Worm (Caenorhabditis elegans): ENCODE data around the gene str-18.

str-18 gene

DNA sequence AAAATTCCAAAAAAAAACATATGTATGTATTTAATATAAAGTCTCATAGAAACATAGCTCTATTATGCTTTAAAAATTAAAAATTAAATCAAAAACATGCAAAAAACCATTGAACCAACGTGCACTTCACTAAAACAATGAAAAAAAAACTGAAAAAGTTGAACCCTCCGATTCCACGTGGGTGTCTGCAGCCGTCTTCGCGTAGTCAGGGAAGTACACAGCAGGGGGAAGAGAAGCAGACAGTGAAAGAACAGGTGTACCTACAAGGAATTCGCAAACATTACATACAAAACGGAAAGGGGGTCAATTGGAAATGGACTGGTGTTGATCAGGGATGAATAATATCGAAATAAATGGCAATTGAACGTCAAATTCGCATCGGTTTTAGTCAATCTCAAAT, 32.2 kb upstream of the str-18 start:
- TF ChIP-seq unc-120 (tag; optimal IDR thresholded peaks at IDR 0.05; ENCODE audit: poor library complexity, severe bottlenecking) = no peak
- TF ChIP-seq ztf-11 (tag; optimal IDR thresholded peaks at IDR 0.05) = no peak
- no peak for TF ChIP-seq drap-1 (GFP tag; optimal IDR thresholded peaks at IDR 0.05)
- no peak for TF ChIP-seq cnd-1 (tag; optimal IDR thresholded peaks at IDR 0.05)
- no peak for TF ChIP-seq ceh-39 (tag; optimal IDR thresholded peaks at IDR 0.05)
- no peak for TF ChIP-seq sptf-1 (tag; optimal IDR thresholded peaks at IDR 0.05)
- TF ChIP-seq sem-2 (GFP tag; optimal IDR thresholded peaks at IDR 0.05) = no peak
- no peak for TF ChIP-seq snpc-4 (tag; optimal IDR thresholded peaks at IDR 0.05)
- TF ChIP-seq flh-1 (GFP tag; optimal IDR thresholded peaks at IDR 0.05) = no peak
- TF ChIP-seq nhr-28 (tag; optimal IDR thresholded peaks at IDR 0.05) = no peak
- TF ChIP-seq ces-1 (GFP tag; optimal IDR thresholded peaks at IDR 0.05) = no peak
- no peak for TF ChIP-seq ceh-83 (GFP tag; optimal IDR thresholded peaks at IDR 0.05)
- no peak for TF ChIP-seq blmp-1 (tag; optimal IDR thresholded peaks at IDR 0.05)
- TF ChIP-seq zip-8 (tag; optimal IDR thresholded peaks at IDR 0.05) = no peak
- no peak for TF ChIP-seq elt-1 (tag; optimal IDR thresholded peaks at IDR 0.05; ENCODE audit: borderline replicate concordance, insufficient read depth)
- TF ChIP-seq ceh-43 (GFP tag; optimal IDR thresholded peaks at IDR 0.05) = no peak
- TF ChIP-seq nhr-2 (tag; optimal IDR thresholded peaks at IDR 0.05) = no peak
- TF ChIP-seq tbx-8 (GFP tag; optimal IDR thresholded peaks at IDR 0.05) = no peak
- no peak for TF ChIP-seq nhr-237 (tag; optimal IDR thresholded peaks at IDR 0.05)

DNA sequence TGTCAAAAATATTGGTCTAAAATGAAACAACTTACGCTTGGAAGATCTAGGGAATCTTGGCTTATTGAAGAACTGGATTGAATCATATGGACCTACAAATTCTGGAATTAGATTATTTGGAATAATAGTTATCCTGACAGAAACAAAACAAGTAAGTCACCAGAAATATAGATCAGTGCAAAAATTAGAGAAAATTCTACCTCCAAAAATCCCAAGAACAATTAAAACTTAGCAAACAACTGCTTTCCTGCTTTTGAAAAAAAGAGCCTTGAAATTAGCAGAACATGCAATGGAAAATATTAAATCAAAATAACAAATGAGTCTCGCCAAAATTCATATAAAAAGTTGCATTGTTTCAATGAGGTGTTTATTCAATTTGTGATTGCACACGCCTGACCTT, 31.4 kb upstream of the str-18 start, which contains the start of gene nhr-60:
Gene nhr-60, minus strand, starts transcription at position 101 of the 400 bp plus-strand sequence.
- TF ChIP-seq nhr-28 (tag; optimal IDR thresholded peaks at IDR 0.05) (no peak), elt-3 (tag; optimal IDR thresholded peaks at IDR 0.05) (no peak), unc-62 (GFP tag; optimal IDR thresholded peaks at IDR 0.05) (no peak), nhr-237 (tag; optimal IDR thresholded peaks at IDR 0.05) (no peak), cnd-1 (tag; optimal IDR thresholded peaks at IDR 0.05) (no peak), bed-3 (GFP tag; optimal IDR thresholded peaks at IDR 0.05) (no peak), snpc-4 (tag; optimal IDR thresholded peaks at IDR 0.05) (no peak), mep-1 (tag; optimal IDR thresholded peaks at IDR 0.05) (no peak), mab-5 (tag; optimal IDR thresholded peaks at IDR 0.05) (no peak), unc-39 (tag; optimal IDR thresholded peaks at IDR 0.05) (no peak), flh-1 (GFP tag; optimal IDR thresholded peaks at IDR 0.05) (no peak), pha-4 (tag; optimal IDR thresholded peaks at IDR 0.05) (no peak), nhr-76 (tag; optimal IDR thresholded peaks at IDR 0.05) (no peak), elt-1 (tag; optimal IDR thresholded peaks at IDR 0.05; ENCODE audit: borderline replicate concordance, insufficient read depth) (no peak), tbx-8 (GFP tag; optimal IDR thresholded peaks at IDR 0.05) (no peak), drap-1 (GFP tag; optimal IDR thresholded peaks at IDR 0.05) (no peak), lin-32 (GFP tag; optimal IDR thresholded peaks at IDR 0.05) (no peak), ham-2 (GFP tag; optimal IDR thresholded peaks at IDR 0.05) (no peak)

DNA sequence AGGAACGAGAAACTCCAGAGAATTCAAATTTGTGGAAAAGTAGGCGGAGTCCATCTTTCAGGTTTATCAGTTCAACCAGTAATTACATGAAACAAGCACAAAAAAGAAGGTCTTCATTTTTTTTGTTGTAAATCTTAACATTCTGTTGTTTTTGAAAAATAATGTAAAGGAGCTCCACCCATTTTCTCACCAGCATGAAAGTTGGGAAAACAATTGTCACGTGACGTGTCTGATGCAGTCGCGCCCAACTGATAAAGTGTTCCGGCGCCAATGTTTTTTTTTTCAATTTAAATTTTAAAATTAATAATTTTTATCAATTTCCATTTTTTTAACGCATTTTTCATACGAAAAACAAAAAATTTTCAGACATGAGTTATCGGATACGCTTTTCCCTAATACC, 27.3 kb upstream of the str-18 start, which contains the start of gene F57A10.4:
Gene F57A10.4, plus strand, starts transcription at position 367 of the 400 bp plus-strand sequence.
- TF ChIP-seq elt-3 (tag; optimal IDR thresholded peaks at IDR 0.05) (no peak), lin-32 (GFP tag; optimal IDR thresholded peaks at IDR 0.05) (no peak), ces-1 (GFP tag; optimal IDR thresholded peaks at IDR 0.05) (no peak), sptf-1 (tag; optimal IDR thresholded peaks at IDR 0.05) (no peak), sem-2 (GFP tag; optimal IDR thresholded peaks at IDR 0.05) (no peak), M03D4.4 (tag; optimal IDR thresholded peaks at IDR 0.05) (no peak), zip-8 (tag; optimal IDR thresholded peaks at IDR 0.05) (no peak), nhr-76 (tag; optimal IDR thresholded peaks at IDR 0.05) (no peak), pha-4 (tag; optimal IDR thresholded peaks at IDR 0.05) (no peak), unc-62 (GFP tag; optimal IDR thresholded peaks at IDR 0.05) (no peak), ham-2 (GFP tag; optimal IDR thresholded peaks at IDR 0.05) (no peak), unc-39 (tag; optimal IDR thresholded peaks at IDR 0.05) (no peak), mab-5 (tag; optimal IDR thresholded peaks at IDR 0.05) (no peak), flh-1 (GFP tag; optimal IDR thresholded peaks at IDR 0.05) (no peak), elt-1 (tag; optimal IDR thresholded peaks at IDR 0.05; ENCODE audit: borderline replicate concordance, insufficient read depth) (no peak)

DNA sequence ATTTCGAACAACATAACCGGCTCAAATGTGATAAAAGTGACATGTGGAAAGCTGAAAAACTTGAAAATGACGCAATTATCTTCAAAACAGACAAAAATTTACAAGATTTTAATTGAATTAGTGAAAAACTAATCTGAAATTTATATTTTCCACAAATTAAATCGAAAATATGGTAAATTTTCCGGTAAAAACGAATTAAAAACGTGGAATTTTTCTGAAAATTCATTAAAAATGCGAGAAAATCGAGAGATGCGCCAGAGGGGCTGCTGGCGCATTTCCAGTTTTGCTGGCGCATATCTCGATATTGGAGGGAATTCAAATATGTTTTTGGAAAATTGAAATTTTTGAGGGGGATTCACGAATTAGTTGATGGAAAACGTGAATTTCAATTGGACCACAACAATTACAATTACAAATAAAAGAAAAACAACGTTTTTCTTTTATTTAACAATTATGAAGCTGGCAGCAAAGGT, 24.4 kb upstream of the str-18 start, which contains the start of the genes haf-3 and F57A10.2:
Gene haf-3, minus strand, starts transcription at position 51 of the 473 bp plus-strand sequence.
Gene F57A10.2, plus strand, starts transcription at position 454 of the 473 bp plus-strand sequence.
- no peak for TF ChIP-seq cnd-1 (tag; optimal IDR thresholded peaks at IDR 0.05)
- peak; percentile 67 for TF ChIP-seq ces-1 (GFP tag; optimal IDR thresholded peaks at IDR 0.05)
- no peak for TF ChIP-seq unc-39 (tag; optimal IDR thresholded peaks at IDR 0.05)
- TF ChIP-seq ceh-39 (tag; optimal IDR thresholded peaks at IDR 0.05) = peak; percentile 43
- peak; percentile 79 for TF ChIP-seq drap-1 (GFP tag; optimal IDR thresholded peaks at IDR 0.05)
- TF ChIP-seq bed-3 (GFP tag; optimal IDR thresholded peaks at IDR 0.05) = no peak
- no peak for TF ChIP-seq nhr-2 (tag; optimal IDR thresholded peaks at IDR 0.05)
- TF ChIP-seq tbx-8 (GFP tag; optimal IDR thresholded peaks at IDR 0.05) = no peak
- no peak for TF ChIP-seq elt-3 (tag; optimal IDR thresholded peaks at IDR 0.05)
- TF ChIP-seq ham-2 (GFP tag; optimal IDR thresholded peaks at IDR 0.05) = no peak
- TF ChIP-seq snpc-4 (tag; optimal IDR thresholded peaks at IDR 0.05) = no peak
- TF ChIP-seq unc-120 (tag; optimal IDR thresholded peaks at IDR 0.05; ENCODE audit: poor library complexity, severe bottlenecking) = no peak
- TF ChIP-seq zip-8 (tag; optimal IDR thresholded peaks at IDR 0.05) = no peak
- no peak for TF ChIP-seq nhr-76 (tag; optimal IDR thresholded peaks at IDR 0.05)
- peak; percentile 74 for TF ChIP-seq sptf-1 (tag; optimal IDR thresholded peaks at IDR 0.05)
- peak; percentile 23 for TF ChIP-seq hlh-1 (tag; optimal IDR thresholded peaks at IDR 0.05)
- TF ChIP-seq pha-4 (tag; optimal IDR thresholded peaks at IDR 0.05) = peak; percentile 48
- TF ChIP-seq lin-32 (GFP tag; optimal IDR thresholded peaks at IDR 0.05) = no peak
- TF ChIP-seq elt-1 (tag; optimal IDR thresholded peaks at IDR 0.05; ENCODE audit: borderline replicate concordance, insufficient read depth) = peak; percentile 11
- no peak for TF ChIP-seq ztf-11 (tag; optimal IDR thresholded peaks at IDR 0.05)
- no peak for TF ChIP-seq flh-1 (GFP tag; optimal IDR thresholded peaks at IDR 0.05)
- peak; percentile 85 for TF ChIP-seq lin-13 (tag; optimal IDR thresholded peaks at IDR 0.05)
- TF ChIP-seq ceh-83 (GFP tag; optimal IDR thresholded peaks at IDR 0.05) = no peak
- peak; percentile 91 for TF ChIP-seq mep-1 (tag; optimal IDR thresholded peaks at IDR 0.05)
- TF ChIP-seq lsy-2 (tag; optimal IDR thresholded peaks at IDR 0.05) = peak; percentile 77
- TF ChIP-seq unc-62 (GFP tag; optimal IDR thresholded peaks at IDR 0.05) = no peak
- TF ChIP-seq M03D4.4 (tag; optimal IDR thresholded peaks at IDR 0.05) = peak; percentile 46
- no peak for TF ChIP-seq mls-2 (tag; optimal IDR thresholded peaks at IDR 0.05)
- TF ChIP-seq ceh-43 (GFP tag; optimal IDR thresholded peaks at IDR 0.05) = no peak
- TF ChIP-seq nhr-237 (tag; optimal IDR thresholded peaks at IDR 0.05) = peak; percentile 82
- TF ChIP-seq nhr-12 (tag; optimal IDR thresholded peaks at IDR 0.05) = no peak
- TF ChIP-seq mab-5 (tag; optimal IDR thresholded peaks at IDR 0.05) = peak; percentile 62
- TF ChIP-seq sem-2 (GFP tag; optimal IDR thresholded peaks at IDR 0.05) = no peak
- no peak for TF ChIP-seq blmp-1 (tag; optimal IDR thresholded peaks at IDR 0.05)
- no peak for TF ChIP-seq nhr-28 (tag; optimal IDR thresholded peaks at IDR 0.05)
